Worm (Caenorhabditis elegans) whole organism, L4 larva: ENCODE measurements around the gene C25H3.7.

Source experiments
- F10B5.3 ChIP-seq: sonication (generic microtip); optimal IDR thresholded peaks from 2 replicates; lab custom pipeline; 2016; ENCODE audit warnings: mild to moderate bottlenecking, missing genetic modification characterization, missing compliant biosample characterization
- F37D6.2 ChIP-seq: sonication (generic microtip); optimal IDR thresholded peaks from 2 replicates; lab custom pipeline; 2016; ENCODE audit warnings: mild to moderate bottlenecking, missing genetic modification characterization, missing compliant biosample characterization
- F44E2.7 ChIP-seq: fragments of 200-800 bp; sonication (Bioruptor generic); IDR thresholded peaks from 2 replicates; pipeline ENCODE4 v2.1.2; 2022; ENCODE audit warnings: missing genetic modification characterization, missing compliant biosample characterization
- F49E8.2 ChIP-seq: sonication (generic microtip); optimal IDR thresholded peaks from 2 replicates; lab custom pipeline; 2016; ENCODE audit warnings: missing compliant biosample characterization, mild to moderate bottlenecking, missing genetic modification characterization, borderline replicate concordance
- T26A8.4 ChIP-seq: fragments of 200-800 bp; sonication (Bioruptor generic); IDR thresholded peaks from 2 replicates; pipeline ENCODE4 v1.3.6; 2022; ENCODE audit warnings: missing genetic modification characterization, missing compliant biosample characterization
- Y48G9A.11 ChIP-seq: fragments of 200-800 bp; sonication (Bioruptor generic); IDR thresholded peaks from 2 replicates; pipeline ENCODE4 v1.3.6; 2022; ENCODE audit warnings: missing genetic modification reagents, missing genetic modification characterization, missing compliant biosample characterization
- Y5F2A.4 ChIP-seq: fragments of 200-800 bp; sonication (Bioruptor generic); optimal IDR thresholded peaks from 2 replicates; lab custom pipeline; 2018; ENCODE audit warnings: mild to moderate bottlenecking, missing genetic modification characterization, missing compliant biosample characterization
- ZK337.2 ChIP-seq: fragments of 200-800 bp; sonication (Bioruptor generic); IDR thresholded peaks from 2 replicates; pipeline ENCODE4 v1.3.6; 2022; ENCODE audit warnings: missing genetic modification reagents, missing genetic modification characterization, missing compliant biosample characterization
- aha-1 ChIP-seq: fragments of 150-350 bp; peaks from one replicate; lab custom pipeline; 2014; ENCODE audit warnings: missing biosample characterization, missing genetic modification characterization
- ama-1 ChIP-seq: fragments of 150-350 bp; optimal IDR thresholded peaks from 2 replicates; lab custom pipeline; 2014; ENCODE audit warnings: inconsistent platforms, mixed read lengths
- arid-1 ChIP-seq: fragments of 200-800 bp; sonication (Bioruptor generic); conservative IDR thresholded peaks from 2 replicates; pipeline ENCODE4 v1.3.6; 2022; ENCODE audit warnings: missing genetic modification reagents, missing genetic modification characterization, missing compliant biosample characterization
- ceh-28 ChIP-seq: fragments of 150-350 bp; optimal IDR thresholded peaks from 2 replicates; lab custom pipeline; 2014; ENCODE audit warnings: missing biosample characterization, missing genetic modification reagents, missing genetic modification characterization
- ceh-32 ChIP-seq: sonication (generic microtip); optimal IDR thresholded peaks from 2 replicates; lab custom pipeline; 2016; ENCODE audit warnings: mild to moderate bottlenecking, missing genetic modification characterization, missing compliant biosample characterization; ENCODE audit not compliant: poor library complexity
- ceh-82 ChIP-seq: sonication (generic microtip); optimal IDR thresholded peaks from 2 replicates; lab custom pipeline; 2017; ENCODE audit warnings: missing biosample characterization, missing genetic modification characterization
- ces-1 ChIP-seq: fragments of 150-350 bp; sonication (generic microtip); optimal IDR thresholded peaks from 4 replicates; lab custom pipeline; 2014; ENCODE audit warnings: missing biosample characterization, missing genetic modification reagents, missing genetic modification characterization
- cey-2 ChIP-seq: sonication (generic microtip); optimal IDR thresholded peaks from 3 replicates; lab custom pipeline; 2017; ENCODE audit warnings: missing genetic modification characterization, mild to moderate bottlenecking, missing compliant biosample characterization, antibody characterized with exemption, borderline replicate concordance; ENCODE audit not compliant: insufficient read depth
- daf-12 ChIP-seq: fragments of 150-350 bp; optimal IDR thresholded peaks from 2 replicates; lab custom pipeline; 2014; ENCODE audit warnings: missing biosample characterization, missing genetic modification reagents, missing genetic modification characterization
- daf-16 ChIP-seq, 3 experiments: sonication (generic microtip); optimal IDR thresholded peaks; 2 replicates each; lab custom pipeline; 2016 to 2017; ENCODE audit warnings: missing genetic modification characterization in 3 of 3, missing genetic modification reagents in 3 of 3, mild to moderate bottlenecking in 2 of 3, missing compliant biosample characterization in 2 of 3, missing biosample characterization in 1 of 3, moderate library complexity in 1 of 3
- duxl-1 ChIP-seq: sonication (generic microtip); optimal IDR thresholded peaks from 2 replicates; lab custom pipeline; 2016; ENCODE audit warnings: mild to moderate bottlenecking, missing genetic modification characterization, moderate library complexity, missing compliant biosample characterization; ENCODE audit not compliant: poor library complexity
- dve-1 ChIP-seq: sonication (generic microtip); optimal IDR thresholded peaks from 2 replicates; lab custom pipeline; 2017; ENCODE audit warnings: antibody characterized with exemption, mild to moderate bottlenecking, missing genetic modification characterization, missing compliant biosample characterization; ENCODE audit not compliant: insufficient read depth
- egl-43 ChIP-seq: fragments of 200-800 bp; sonication (Bioruptor generic); IDR thresholded peaks from 2 replicates; pipeline ENCODE4 v1.3.6; 2022; ENCODE audit warnings: missing genetic modification reagents, missing genetic modification characterization, missing compliant biosample characterization
- fos-1 ChIP-seq: fragments of 150-350 bp; optimal IDR thresholded peaks from 2 replicates; lab custom pipeline; 2014; ENCODE audit warnings: missing biosample characterization, missing genetic modification characterization
- gei-8 ChIP-seq: fragments of 200-800 bp; sonication (Bioruptor generic); optimal IDR thresholded peaks from 2 replicates; lab custom pipeline; 2018; ENCODE audit warnings: mild to moderate bottlenecking, missing genetic modification characterization, missing compliant biosample characterization
- hif-1 ChIP-seq, 2 experiments: sonication (generic microtip); optimal IDR thresholded peaks; 2 replicates each; lab custom pipeline; 2016 to 2017; ENCODE audit warnings: missing compliant biosample characterization in 2 of 2, missing genetic modification characterization in 2 of 2, missing genetic modification reagents in 2 of 2, missing genotype in 2 of 2, mild to moderate bottlenecking in 1 of 2
- hlh-11 ChIP-seq: fragments of 200-800 bp; sonication (Bioruptor generic); optimal IDR thresholded peaks from 2 replicates; lab custom pipeline; 2018; ENCODE audit warnings: mild to moderate bottlenecking, missing genetic modification characterization, missing compliant biosample characterization
- jun-1 ChIP-seq: fragments of 150-350 bp; optimal IDR thresholded peaks from 2 replicates; lab custom pipeline; 2014; ENCODE audit warnings: missing biosample characterization, missing genetic modification reagents, missing genetic modification characterization
- lim-7 ChIP-seq: fragments of 200-800 bp; sonication (Bioruptor generic); IDR thresholded peaks from 2 replicates; pipeline ENCODE4 v1.3.6; 2022; ENCODE audit warnings: missing genetic modification characterization, missing compliant biosample characterization
- lin-15B ChIP-seq: fragments of 150-350 bp; sonication (generic microtip); optimal IDR thresholded peaks from 3 replicates; lab custom pipeline; 2014; ENCODE audit warnings: missing biosample characterization, missing genetic modification characterization
- lin-29 ChIP-seq: fragments of 200-800 bp; sonication (Bioruptor generic); IDR thresholded peaks from 2 replicates; pipeline ENCODE4 v1.3.6; 2022; ENCODE audit warnings: missing genetic modification reagents, missing genetic modification characterization, missing compliant biosample characterization
- lsy-2 ChIP-seq, 2 experiments: fragments of 150-350 bp in 1 of 2; sonication (generic microtip) in 1 of 2; optimal IDR thresholded peaks; 2 replicates each; lab custom pipeline; 2014 to 2017; ENCODE audit warnings: missing biosample characterization in 2 of 2, missing genetic modification characterization in 2 of 2
- madf-5 ChIP-seq, 2 experiments: fragments of 200-800 bp; sonication (Bioruptor generic); IDR thresholded peaks; 2 replicates each; pipeline ENCODE4 v1.3.6; 2022; ENCODE audit warnings: missing compliant biosample characterization in 2 of 2, missing genetic modification characterization in 2 of 2
- mdt-29 ChIP-seq: fragments of 200-800 bp; sonication (Bioruptor generic); IDR thresholded peaks from 2 replicates; pipeline ENCODE4 v1.3.6; 2022; ENCODE audit warnings: missing genetic modification reagents, missing genetic modification characterization, missing compliant biosample characterization
- mep-1 ChIP-seq: fragments of 150-350 bp; sonication (generic microtip); optimal IDR thresholded peaks from 3 replicates; lab custom pipeline; 2014; ENCODE audit warnings: missing biosample characterization, missing genetic modification characterization
- mes-2 ChIP-seq: sonication (generic microtip); optimal IDR thresholded peaks from 2 replicates; lab custom pipeline; 2016; ENCODE audit warnings: missing genotype, mild to moderate bottlenecking, missing genetic modification characterization, missing compliant biosample characterization; ENCODE audit not compliant: poor library complexity, severe bottlenecking
- nhr-10 ChIP-seq: fragments of 150-350 bp; optimal IDR thresholded peaks from 2 replicates; lab custom pipeline; 2014; ENCODE audit warnings: missing biosample characterization, missing genetic modification characterization
- nhr-28 ChIP-seq: fragments of 150-350 bp; optimal IDR thresholded peaks from 2 replicates; lab custom pipeline; 2014; ENCODE audit warnings: missing biosample characterization, missing genetic modification characterization
- nhr-42 ChIP-seq: fragments of 200-800 bp; sonication (Bioruptor generic); IDR thresholded peaks from 2 replicates; pipeline ENCODE4 v1.3.6; 2022; ENCODE audit warnings: missing genetic modification characterization, missing compliant biosample characterization
- nhr-48 ChIP-seq: sonication (generic microtip); optimal IDR thresholded peaks from 2 replicates; lab custom pipeline; 2016; ENCODE audit warnings: mild to moderate bottlenecking, missing genetic modification characterization, missing compliant biosample characterization
- nhr-6 ChIP-seq: fragments of 150-350 bp; optimal IDR thresholded peaks from 2 replicates; lab custom pipeline; 2014; ENCODE audit warnings: missing biosample characterization, missing genetic modification characterization
- php-3 ChIP-seq: fragments of 200-800 bp; sonication (Bioruptor generic); IDR thresholded peaks from 2 replicates; pipeline ENCODE4 v1.3.6; 2022; ENCODE audit warnings: missing genetic modification reagents, missing genetic modification characterization, missing compliant biosample characterization
- sdz-12 ChIP-seq: fragments of 200-800 bp; sonication (Bioruptor generic); optimal IDR thresholded peaks from 2 replicates; lab custom pipeline; 2018; ENCODE audit warnings: mild to moderate bottlenecking, missing genetic modification characterization, missing compliant biosample characterization
- set-16 ChIP-seq: fragments of 200-800 bp; sonication (Bioruptor generic); IDR thresholded peaks from 2 replicates; pipeline ENCODE4 v1.3.6; 2022; ENCODE audit warnings: missing genetic modification reagents, missing genetic modification characterization, missing compliant biosample characterization
- skn-1 ChIP-seq: fragments of 150-350 bp; optimal IDR thresholded peaks from 2 replicates; lab custom pipeline; 2014; ENCODE audit warnings: missing biosample characterization, missing genetic modification characterization
- snpc-4 ChIP-seq: fragments of 150-350 bp; optimal IDR thresholded peaks from 2 replicates; lab custom pipeline; 2014; ENCODE audit warnings: missing biosample characterization, missing genetic modification characterization
- spr-1 ChIP-seq: sonication (generic microtip); optimal IDR thresholded peaks from 2 replicates; lab custom pipeline; 2016; ENCODE audit warnings: mild to moderate bottlenecking, missing genetic modification characterization, missing compliant biosample characterization
- tag-97 ChIP-seq: fragments of 200-800 bp; sonication (Bioruptor generic); IDR thresholded peaks from 2 replicates; pipeline ENCODE4 v1.3.6; 2022; ENCODE audit warnings: missing genetic modification characterization, missing compliant biosample characterization
- tra-1 ChIP-seq: fragments of 200-800 bp; sonication (Bioruptor generic); IDR thresholded peaks from 2 replicates; pipeline ENCODE4 v1.3.6; 2022; ENCODE audit warnings: missing genetic modification reagents, missing genetic modification characterization, missing compliant biosample characterization
- unc-39 ChIP-seq: sonication (generic microtip); optimal IDR thresholded peaks from 2 replicates; lab custom pipeline; 2017; ENCODE audit warnings: missing biosample characterization, missing genetic modification characterization
- zag-1 ChIP-seq: fragments of 150-350 bp; optimal IDR thresholded peaks from 2 replicates; lab custom pipeline; 2014; ENCODE audit warnings: missing biosample characterization, missing genetic modification characterization
- ztf-11 ChIP-seq: fragments of 150-350 bp; optimal IDR thresholded peaks from 2 replicates; lab custom pipeline; 2014; ENCODE audit warnings: missing biosample characterization, missing genetic modification characterization
- ztf-7 ChIP-seq: fragments of 150-350 bp; optimal IDR thresholded peaks from 2 replicates; lab custom pipeline; 2014; ENCODE audit warnings: missing biosample characterization, missing genetic modification characterization

Gene C25H3.7

DNA sequence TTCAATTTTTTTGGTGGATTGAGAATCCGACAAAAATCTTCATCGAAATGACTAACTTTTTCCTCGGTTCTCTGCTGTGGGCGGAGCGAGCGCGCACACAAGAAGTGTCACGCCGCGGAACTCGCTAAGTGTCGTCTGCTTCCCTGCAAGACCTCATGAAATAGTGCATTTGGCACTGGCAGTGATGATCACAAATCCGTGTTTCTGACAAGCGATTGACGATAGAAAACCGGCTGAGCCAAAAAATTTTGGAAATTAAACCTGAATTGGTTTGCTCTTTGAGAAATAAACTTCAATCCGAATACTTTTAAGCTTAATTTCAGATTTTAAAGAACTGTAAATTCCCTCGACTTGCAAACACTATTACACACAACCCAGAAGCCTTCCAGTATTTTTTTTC is 32.8 kb upstream of the C25H3.7 start:
- TF ChIP-seq cey-2 (tag; lab: Kevin White, UChicago) (no peak), unc-39 (no peak), ceh-82 (tag; lab: Kevin White, UChicago) (no peak), ces-1 (no peak), jun-1 (tag; lab: Kevin White, UChicago) (peak; percentile 30), Y48G9A.11 (GFP tag; lab: Robert Waterston, UW) (0 out of 2 replicates have a peak, but pooled peaks have one; percentile 39), F49E8.2 (tag; lab: Kevin White, UChicago) (peak; percentile 21), spr-1 (peak; percentile 21), daf-12 (no peak), fos-1 (tag; lab: Kevin White, UChicago) (no peak), lsy-2 (tag; optimal IDR thresholded peaks at IDR 0.05; lab: Kevin White, UChicago) (peak in 1 of 2 experiments; percentile 76), F10B5.3 (tag; lab: Kevin White, UChicago) (no peak), ama-1 (lab: Kevin White, UChicago) (peak; percentile 95), skn-1 (no peak), nhr-6 (tag; lab: Kevin White, UChicago) (peak; percentile 46), zag-1 (tag; lab: Kevin White, UChicago) (no peak), nhr-48 (tag; lab: Kevin White, UChicago) (no peak), mdt-29 (GFP tag; lab: Robert Waterston, UW) (no peak), daf-16 (GFP tag; optimal IDR thresholded peaks at IDR 0.05; lab: Kevin White, UChicago) (no peak), daf-16 (tag; optimal IDR thresholded peaks at IDR 0.05; lab: Kevin White, UChicago) (peak; percentile 60), ztf-11 (tag; lab: Kevin White, UChicago) (no peak), ceh-28 (tag; lab: Kevin White, UChicago) (no peak), hlh-11 (peak; percentile 64), arid-1 (GFP tag; lab: Robert Waterston, UW) (peak; percentile 10; the same call in 1 of the 2 replicates), madf-5 (GFP tag; IDR thresholded peaks at IDR 0.05; lab: Robert Waterston, UW) (no peak), Y5F2A.4 (GFP tag; lab: Kevin White, UChicago) (no peak), gei-8 (GFP tag; lab: Kevin White, UChicago) (no peak), F44E2.7 (GFP tag; lab: Robert Waterston, UW) (no peak), egl-43 (GFP tag; lab: Robert Waterston, UW) (no peak), lim-7 (GFP tag; lab: Robert Waterston, UW) (no peak), php-3 (GFP tag; lab: Robert Waterston, UW) (peak; percentile 45; the same call in 1 of the 2 replicates), nhr-10 (tag; lab: Kevin White, UChicago) (no peak), ztf-7 (tag; lab: Kevin White, UChicago) (peak; percentile 27), tra-1 (GFP tag; lab: Robert Waterston, UW) (no peak), snpc-4 (tag; lab: Kevin White, UChicago) (peak; percentile 94), lin-15B (tag; lab: Kevin White, UChicago) (peak; percentile 19), ZK337.2 (GFP tag; lab: Robert Waterston, UW) (no peak), lin-29 (GFP tag; lab: Robert Waterston, UW) (no peak), mes-2 (peak; percentile 77), dve-1 (tag; lab: Kevin White, UChicago) (peak; percentile 87), duxl-1 (peak; percentile 76), ceh-32 (tag; lab: Kevin White, UChicago) (no peak), tag-97 (GFP tag; lab: Robert Waterston, UW) (no peak), nhr-42 (GFP tag; lab: Robert Waterston, UW) (no peak), hif-1 (tag; optimal IDR thresholded peaks at IDR 0.05; lab: Kevin White, UChicago) (no peak), T26A8.4 (GFP tag; lab: Robert Waterston, UW) (peak; percentile 78), aha-1 (tag; lab: Kevin White, UChicago) (peak; percentile 26), nhr-28 (tag; lab: Kevin White, UChicago) (peak; percentile 11), F37D6.2 (tag; lab: Kevin White, UChicago) (no peak), mep-1 (tag; lab: Kevin White, UChicago) (peak; percentile 56), set-16 (GFP tag; lab: Robert Waterston, UW) (no peak), sdz-12 (GFP tag; lab: Kevin White, UChicago) (no peak)
